Fruit fly (Drosophila melanogaster): ENCODE results near the gene Mur89F.

Mur89F gene

DNA sequence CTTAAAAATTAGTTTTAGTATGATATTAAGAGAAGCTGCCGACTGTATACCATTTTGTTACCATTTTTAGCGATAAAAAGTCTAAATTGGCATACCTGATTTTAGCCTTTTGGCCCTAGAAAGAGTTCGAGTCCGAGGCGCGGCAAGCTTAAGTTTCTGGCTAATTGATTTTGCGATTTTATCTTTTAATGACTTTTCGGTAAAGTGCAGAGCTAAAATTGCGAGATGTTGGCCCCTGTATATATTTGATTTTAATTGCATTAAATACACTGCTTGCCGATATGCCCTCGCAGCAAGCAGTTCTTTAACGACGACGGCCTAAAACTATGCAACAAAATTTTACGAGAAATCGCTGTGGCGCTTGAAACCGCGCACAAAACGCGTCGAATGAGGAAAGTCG is 29.6 kb upstream of the Mur89F start (continued):
- TF ChIP-seq B-H2 (GFP tag; optimal IDR thresholded peaks at IDR 0.05) (no peak), Opbp (GFP tag; IDR thresholded peaks at IDR 0.05; ENCODE audit: partially characterized antibody) (peak; percentile 54; the same call in 1 of the 3 replicates), sim (GFP tag; IDR thresholded peaks at IDR 0.05) (no peak), CG1832 (GFP tag; optimal IDR thresholded peaks at IDR 0.05) (no peak), kay (GFP tag; optimal IDR thresholded peaks at IDR 0.05) (no peak), Chrac-16 (GFP tag; optimal IDR thresholded peaks at IDR 0.05) (peak; percentile 15), sug (tag; optimal IDR thresholded peaks at IDR 0.05) (no peak), HLH4C (GFP tag; IDR thresholded peaks at IDR 0.05; ENCODE audit: partially characterized antibody) (no peak), sr (GFP tag; IDR thresholded peaks at IDR 0.05) (no peak), CG17385 (GFP tag; optimal IDR thresholded peaks at IDR 0.05) (no peak), disco-r (GFP tag; optimal IDR thresholded peaks at IDR 0.05) (no peak), otp (GFP tag; IDR thresholded peaks at IDR 0.05) (peak; percentile 71), cas (GFP tag; IDR thresholded peaks at IDR 0.05) (no peak), sd (tag; optimal IDR thresholded peaks at IDR 0.05) (no peak), CG31441 (GFP tag; IDR thresholded peaks at IDR 0.05) (peak; percentile 36; the same call in 1 of the 2 replicates), CG16815 (GFP tag; optimal IDR thresholded peaks at IDR 0.05) (peak; percentile 15), Oaz (GFP tag; IDR thresholded peaks at IDR 0.05) (no peak), CG10267 (tag; optimal IDR thresholded peaks at IDR 0.05) (no peak), grau (tag; optimal IDR thresholded peaks at IDR 0.05) (no peak), cato (GFP tag; optimal IDR thresholded peaks at IDR 0.05; ENCODE audit: borderline replicate concordance) (no peak), CG9876 (GFP tag; optimal IDR thresholded peaks at IDR 0.05) (no peak), fu2 (GFP tag; optimal IDR thresholded peaks at IDR 0.05) (no peak), inv (GFP tag; IDR thresholded peaks at IDR 0.05; ENCODE audit: partially characterized antibody) (no peak), gce (GFP tag; IDR thresholded peaks at IDR 0.05) (0 out of 3 replicates have a peak, but pooled peaks have one; percentile 42), CG7928 (GFP tag; optimal IDR thresholded peaks at IDR 0.05) (no peak), tna (GFP tag; IDR thresholded peaks at IDR 0.05; ENCODE audit: partially characterized antibody) (no peak), CG12659 (GFP tag; optimal IDR thresholded peaks at IDR 0.05) (peak; percentile 10), hkb (optimal IDR thresholded peaks at IDR 0.05) (peak; percentile 1), hkb (GFP tag; IDR thresholded peaks at IDR 0.05) (no peak), Six4 (GFP tag; optimal IDR thresholded peaks at IDR 0.05) (no peak), CG16779 (GFP tag; IDR thresholded peaks at IDR 0.05) (no peak), Rx (GFP tag; IDR thresholded peaks at IDR 0.05) (peak; percentile 50), Nf-YB (GFP tag; optimal IDR thresholded peaks at IDR 0.05) (no peak), CG9609 (GFP tag; optimal IDR thresholded peaks at IDR 0.05) (no peak), CG2129 (GFP tag; IDR thresholded peaks at IDR 0.05; ENCODE audit: partially characterized antibody) (no peak), prd (optimal IDR thresholded peaks at IDR 0.05) (no peak), prd (GFP tag; IDR thresholded peaks at IDR 0.05) (no peak; the same call in 2 of the 3 replicates), pros (GFP tag; optimal IDR thresholded peaks at IDR 0.05) (no peak), CG7786 (GFP tag; optimal IDR thresholded peaks at IDR 0.05) (no peak), dmrt11E (tag; optimal IDR thresholded peaks at IDR 0.05) (peak; percentile 6), HLH3B (GFP tag; IDR thresholded peaks at IDR 0.05) (no peak), Dek (tag; optimal IDR thresholded peaks at IDR 0.05) (no peak), Atf-2 (GFP tag; optimal IDR thresholded peaks at IDR 0.05) (peak; percentile 13), gsb (GFP tag; IDR thresholded peaks at IDR 0.05) (no peak), Sox102F (GFP tag; optimal IDR thresholded peaks at IDR 0.05) (peak; percentile 65), ci (GFP tag; IDR thresholded peaks at IDR 0.05) (0 out of 3 replicates have a peak, but pooled peaks have one; percentile 44), cad (GFP tag; optimal IDR thresholded peaks at IDR 0.05) (no peak), E2f1 (GFP tag; IDR thresholded peaks at IDR 0.05) (0 out of 2 replicates have a peak, but pooled peaks have one; percentile 6), unpg (GFP tag; optimal IDR thresholded peaks at IDR 0.05) (no peak), CG6854 (GFP tag; optimal IDR thresholded peaks at IDR 0.05) (no peak), ranshi (GFP tag; IDR thresholded peaks at IDR 0.05) (peak; percentile 28; the same call in 1 of the 2 replicates), chinmo (GFP tag; IDR thresholded peaks at IDR 0.05; ENCODE audit: partially characterized antibody) (no peak; the same call in 3 of the 4 replicates)
